Worm (Caenorhabditis elegans) whole organism, late embryonic: ENCODE measurements around the gene gpx-4.

Experiments used
- F13H6.1 ChIP-seq: sonication (generic microtip); optimal IDR thresholded peaks from 2 replicates; lab custom pipeline; 2016; ENCODE audit warnings: missing genetic modification characterization, missing compliant biosample characterization
- unc-86 ChIP-seq: sonication (generic microtip); optimal IDR thresholded peaks from 2 replicates; lab custom pipeline; 2016; ENCODE audit warnings: missing genetic modification characterization, missing compliant biosample characterization

- TF ChIP-seq F13H6.1 (tag; lab: Kevin White, UChicago) (no peak), unc-86 (no peak)
Observed at ce11 chrIV:2677687-2678086, 2.9 kb upstream of the gpx-4 start.
